Fruit fly (Drosophila melanogaster): ENCODE results near the gene CG31055.

CG31055 gene

dm6 chr3R:27706581-27707181 is 18.7 kb upstream of the CG31055 start, which contains the start of the genes CROT and CG12877 (continued):
- no peak for TF ChIP-seq pros (GFP tag; optimal IDR thresholded peaks at IDR 0.05)
- TF ChIP-seq ttk (GFP tag; IDR thresholded peaks at IDR 0.05): peak; percentile 79
- TF ChIP-seq sd (tag; optimal IDR thresholded peaks at IDR 0.05): peak; percentile 81
- peak; percentile 100 for TF ChIP-seq Elba2 (GFP tag; optimal IDR thresholded peaks at IDR 0.05)
- peak; percentile 5 for TF ChIP-seq CG8281 (tag; optimal IDR thresholded peaks at IDR 0.05)
- TF ChIP-seq CG13296 (GFP tag; optimal IDR thresholded peaks at IDR 0.05): peak; percentile 60
- no peak for TF ChIP-seq kah (GFP tag; optimal IDR thresholded peaks at IDR 0.05)
- TF ChIP-seq Scr (GFP tag; IDR thresholded peaks at IDR 0.05; ENCODE audit: partially characterized antibody): peak; percentile 52
- no peak for TF ChIP-seq hb (GFP tag; IDR thresholded peaks at IDR 0.05; ENCODE audit: partially characterized antibody)
- TF ChIP-seq CG11093 (GFP tag; IDR thresholded peaks at IDR 0.05): peak; percentile 30; the same call in 2 of the 3 replicates
- TF ChIP-seq HLH4C (GFP tag; IDR thresholded peaks at IDR 0.05; ENCODE audit: partially characterized antibody): no peak
- no peak for TF ChIP-seq tx (GFP tag; optimal IDR thresholded peaks at IDR 0.05)
- TF ChIP-seq CG2889 (GFP tag; IDR thresholded peaks at IDR 0.05): peak; percentile 71
- TF ChIP-seq dati (GFP tag; IDR thresholded peaks at IDR 0.05): no peak
- peak; percentile 73 to 81 for TF ChIP-seq Hr51 (GFP tag; optimal IDR thresholded peaks at IDR 0.05)
- no peak for TF ChIP-seq CG4707 (GFP tag; optimal IDR thresholded peaks at IDR 0.05)
- TF ChIP-seq CG8924 (tag; optimal IDR thresholded peaks at IDR 0.05): peak; percentile 87
- peak; percentile 71 for TF ChIP-seq HLH54F (GFP tag; optimal IDR thresholded peaks at IDR 0.05)
- peak; percentile 72 for TF ChIP-seq CG10654 (GFP tag; optimal IDR thresholded peaks at IDR 0.05)
- TF ChIP-seq CG34376 (GFP tag; optimal IDR thresholded peaks at IDR 0.05): peak; percentile 58
- TF ChIP-seq CG10959 (GFP tag; IDR thresholded peaks at IDR 0.05): peak; percentile 33; the same call in 1 of the 2 replicates
- no peak for TF ChIP-seq CkIIα-i1 (GFP tag; IDR thresholded peaks at IDR 0.05)
- TF ChIP-seq grn (GFP tag; optimal IDR thresholded peaks at IDR 0.05): no peak
- no peak for TF ChIP-seq Dfd (GFP tag; optimal IDR thresholded peaks at IDR 0.05)
- TF ChIP-seq Adf1 (GFP tag; IDR thresholded peaks at IDR 0.05): peak; percentile 41
- TF ChIP-seq Meics (GFP tag; optimal IDR thresholded peaks at IDR 0.05): peak; percentile 73
- TF ChIP-seq ap (GFP tag; IDR thresholded peaks at IDR 0.05): peak; percentile 68
- TF ChIP-seq MBD-R2 (GFP tag; IDR thresholded peaks at IDR 0.05): peak; percentile 86
- no peak for TF ChIP-seq dan (GFP tag; IDR thresholded peaks at IDR 0.05)
- peak; percentile 91 for TF ChIP-seq CG30403 (GFP tag; optimal IDR thresholded peaks at IDR 0.05)
- peak; percentile 73; the same call in 1 of the 2 replicates for TF ChIP-seq CG14014 (GFP tag; IDR thresholded peaks at IDR 0.05)
- TF ChIP-seq CG2129 (GFP tag; IDR thresholded peaks at IDR 0.05; ENCODE audit: partially characterized antibody): no peak
- TF ChIP-seq gem (tag; optimal IDR thresholded peaks at IDR 0.05): peak; percentile 88
- no peak for TF ChIP-seq Neu2 (GFP tag; optimal IDR thresholded peaks at IDR 0.05; ENCODE audit: borderline replicate concordance)
- peak; percentile 37; the same call in 2 of the 4 replicates for TF ChIP-seq Dll (GFP tag; IDR thresholded peaks at IDR 0.05; ENCODE audit: partially characterized antibody)
- TF ChIP-seq CG16813 (GFP tag; IDR thresholded peaks at IDR 0.05; ENCODE audit: partially characterized antibody): peak; percentile 31; the same call in 1 of the 3 replicates
- peak; percentile 36 for TF ChIP-seq Bteb2 (GFP tag; optimal IDR thresholded peaks at IDR 0.05)
- peak; percentile 55 for TF ChIP-seq Mad (GFP tag; optimal IDR thresholded peaks at IDR 0.05)
- TF ChIP-seq HHEX (GFP tag; optimal IDR thresholded peaks at IDR 0.05): peak; percentile 35
- peak; percentile 44 for TF ChIP-seq CG5953 (GFP tag; IDR thresholded peaks at IDR 0.05)
- peak; percentile 18 for TF ChIP-seq CG34422 (GFP tag; IDR thresholded peaks at IDR 0.05)
- peak; percentile 14 for TF ChIP-seq CG15073 (GFP tag; optimal IDR thresholded peaks at IDR 0.05)
- TF ChIP-seq CG6272 (GFP tag; IDR thresholded peaks at IDR 0.05): peak; percentile 77
- TF ChIP-seq eyg (GFP tag; optimal IDR thresholded peaks at IDR 0.05): no peak
- peak; percentile 11 for TF ChIP-seq CG12769 (tag; optimal IDR thresholded peaks at IDR 0.05)
- TF ChIP-seq CG8765 (GFP tag; IDR thresholded peaks at IDR 0.05): peak; percentile 48; the same call in 1 of the 2 replicates
- TF ChIP-seq CG18476 (GFP tag; optimal IDR thresholded peaks at IDR 0.05): peak; percentile 52
- peak; percentile 22 for TF ChIP-seq Side (GFP tag; optimal IDR thresholded peaks at IDR 0.05)
- no peak for TF ChIP-seq nerfin-2 (GFP tag; IDR thresholded peaks at IDR 0.05; ENCODE audit: partially characterized antibody)
